Fruit fly (Drosophila melanogaster) Kc167 (cell line): Measurements from ENCODE around the gene CG13829.

Experiments used
- h ChIP-seq: fragments of >200 bp; optimal IDR thresholded peaks from 3 replicates; lab custom pipeline; 2018; ENCODE audit warnings: missing external identifiers
- insv ChIP-seq: fragments of >200 bp; optimal IDR thresholded peaks from 3 replicates; lab custom pipeline; 2018; ENCODE audit warnings: missing external identifiers
- ttk ChIP-seq: sonication (Bioruptor generic); optimal IDR thresholded peaks from 2 replicates; lab custom pipeline; 2017; ENCODE audit warnings: missing external identifiers

- no peak for TF ChIP-seq insv (lab: Kevin White, UChicago)
- no peak for TF ChIP-seq h (lab: Kevin White, UChicago)
- TF ChIP-seq ttk (lab: Kevin White, UChicago) = no peak
These were observed 12.3 kb upstream of the CG13829 start, which contains the start of gene CG46310 for dm6 chr3R:23173393-23173981.
